Worm (Caenorhabditis elegans): ENCODE data around the gene F44F4.10.

The F44F4.10 gene

DNA sequence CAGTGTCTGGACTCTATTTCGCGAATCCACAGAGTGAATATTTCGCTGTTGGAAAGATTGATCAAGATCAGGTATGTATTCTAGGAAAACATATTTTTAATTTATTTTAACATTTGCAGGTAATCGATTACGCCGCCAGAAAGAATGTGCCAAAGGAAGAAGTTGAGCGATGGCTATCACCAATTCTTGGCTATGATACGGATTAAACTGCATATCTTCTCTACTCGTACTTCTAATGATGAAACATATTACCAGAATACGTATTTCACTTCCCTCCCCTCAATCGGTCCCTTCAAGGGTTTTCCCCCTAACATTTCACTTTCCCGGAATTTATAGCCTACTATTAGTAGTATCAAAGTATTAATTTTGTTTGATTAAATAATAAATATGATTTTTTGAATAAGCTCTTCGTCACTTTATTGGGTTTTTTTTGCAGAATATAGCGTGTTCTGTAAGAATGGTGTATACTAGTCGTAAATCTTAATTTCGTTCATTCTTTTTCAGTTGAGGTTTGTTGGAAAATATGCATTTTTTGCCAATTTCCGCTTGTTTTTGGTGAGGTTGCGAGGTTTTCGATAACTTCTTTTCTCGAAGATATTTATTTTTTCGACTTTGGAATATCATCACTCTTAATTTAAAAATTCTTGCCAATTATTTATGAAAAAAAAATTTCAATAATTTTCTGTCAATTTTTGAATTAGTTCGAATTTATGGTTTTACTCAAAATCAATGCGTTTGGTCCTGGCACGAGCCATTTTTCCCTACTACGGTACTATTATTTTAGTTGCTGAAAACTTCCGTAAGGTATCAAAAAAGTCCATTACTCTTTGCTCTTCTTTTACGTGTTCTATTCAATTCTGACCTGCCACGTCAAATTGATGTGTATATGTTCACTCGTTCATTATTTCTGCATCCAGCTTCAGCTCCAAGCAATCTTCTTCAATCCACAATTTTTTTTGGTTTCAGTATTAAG is 13.9 kb upstream of the F44F4.10 start:
- TF ChIP-seq Y116A8C.19 (tag; optimal IDR thresholded peaks at IDR 0.05; ENCODE audit: borderline replicate concordance) (no peak), hlh-4 (tag; optimal IDR thresholded peaks at IDR 0.05) (no peak), elt-3 (tag; optimal IDR thresholded peaks at IDR 0.05) (no peak), nhr-28 (tag; optimal IDR thresholded peaks at IDR 0.05) (no peak), irx-1 (tag; optimal IDR thresholded peaks at IDR 0.05) (no peak), tbx-2 (tag; optimal IDR thresholded peaks at IDR 0.05) (no peak), unc-62 (GFP tag; optimal IDR thresholded peaks at IDR 0.05) (no peak), zag-1 (tag; optimal IDR thresholded peaks at IDR 0.05) (no peak), vab-15 (tag; optimal IDR thresholded peaks at IDR 0.05) (no peak), elt-2 (tag; optimal IDR thresholded peaks at IDR 0.05) (no peak), efl-3 (GFP tag; optimal IDR thresholded peaks at IDR 0.05) (no peak), fos-1 (tag; optimal IDR thresholded peaks at IDR 0.05) (no peak), nhr-77 (tag; optimal IDR thresholded peaks at IDR 0.05) (no peak), lin-13 (GFP tag; optimal IDR thresholded peaks at IDR 0.05) (no peak), C04F5.9 (tag; optimal IDR thresholded peaks at IDR 0.05) (no peak)

DNA sequence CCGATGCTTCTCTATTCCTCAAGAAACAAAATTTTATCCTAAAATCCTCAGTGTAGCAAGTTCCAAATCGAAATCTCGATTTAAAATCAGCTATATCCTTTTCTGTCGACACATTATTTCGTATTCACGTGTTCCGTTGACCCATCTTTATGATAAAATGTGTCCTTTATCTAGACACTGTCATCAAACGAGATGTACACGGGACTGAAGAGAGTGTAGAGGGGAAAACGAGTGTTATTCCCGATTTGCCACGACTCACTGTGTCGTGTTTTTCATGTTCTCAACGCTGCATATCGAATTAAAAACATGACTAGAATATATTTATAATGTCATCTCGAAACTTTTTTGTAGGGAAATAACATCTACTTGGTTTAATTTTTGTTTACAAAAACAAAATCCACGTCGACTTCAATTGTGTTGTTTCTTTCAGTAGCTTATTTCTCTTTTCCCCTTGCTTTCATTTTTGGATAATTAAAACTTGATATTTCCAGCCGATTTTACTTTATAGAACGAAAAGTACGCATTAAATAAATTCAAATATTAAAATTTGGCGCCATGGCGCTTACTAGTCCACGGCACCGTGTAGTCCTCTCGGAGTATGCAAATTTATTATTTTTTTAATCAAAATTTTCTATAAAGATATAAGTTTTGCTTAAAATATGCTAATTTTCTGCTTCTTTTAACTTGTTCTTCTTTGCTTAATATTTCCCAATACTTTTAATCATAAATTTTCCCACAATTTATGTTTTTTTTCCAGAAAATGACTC is 8.9 kb upstream of the F44F4.10 start, which contains the start of gene metr-1:
TSS of gene metr-1 (plus strand) at position 758 of the 767 bp plus-strand sequence.
- TF ChIP-seq isw-1 (GFP tag; IDR thresholded peaks at IDR 0.05): no peak
- no peak for TF ChIP-seq snpc-4 (tag; optimal IDR thresholded peaks at IDR 0.05)
- TF ChIP-seq tlp-1 (tag; optimal IDR thresholded peaks at IDR 0.05): no peak
- no peak for TF ChIP-seq pax-3 (tag; optimal IDR thresholded peaks at IDR 0.05)
- no peak for TF ChIP-seq tbx-2 (tag; optimal IDR thresholded peaks at IDR 0.05)
- TF ChIP-seq F16B12.6 (tag; optimal IDR thresholded peaks at IDR 0.05): no peak
- peak in 1 of 6 experiments; percentile 4 for TF ChIP-seq elt-3 (tag; optimal IDR thresholded peaks at IDR 0.05)
- TF ChIP-seq lir-3 (tag; optimal IDR thresholded peaks at IDR 0.05; ENCODE audit: poor library complexity): peak; percentile 17
- no peak for TF ChIP-seq grh-1 (GFP tag; IDR thresholded peaks at IDR 0.05)
- TF ChIP-seq egl-13 (tag; optimal IDR thresholded peaks at IDR 0.05): peak; percentile 71
- no peak for TF ChIP-seq nhr-237 (tag; optimal IDR thresholded peaks at IDR 0.05)
- no peak for TF ChIP-seq nhr-76 (tag; optimal IDR thresholded peaks at IDR 0.05)
- TF ChIP-seq ceh-8 (GFP tag; optimal IDR thresholded peaks at IDR 0.05): no peak
- TF ChIP-seq unc-86 (tag; optimal IDR thresholded peaks at IDR 0.05): no peak
- TF ChIP-seq ztf-11 (tag; optimal IDR thresholded peaks at IDR 0.05): peak in 1 of 2 experiments; percentile 61
- no peak for TF ChIP-seq egl-27 (tag; optimal IDR thresholded peaks at IDR 0.05)
- TF ChIP-seq unc-62 (GFP tag; optimal IDR thresholded peaks at IDR 0.05): no peak
- TF ChIP-seq fkh-8 (tag; optimal IDR thresholded peaks at IDR 0.05): peak; percentile 9
- no peak for TF ChIP-seq C04F5.9 (tag; optimal IDR thresholded peaks at IDR 0.05)
- TF ChIP-seq dsc-1 (tag; optimal IDR thresholded peaks at IDR 0.05): no peak
- TF ChIP-seq alr-1 (tag; optimal IDR thresholded peaks at IDR 0.05; ENCODE audit: borderline replicate concordance): no peak
- peak in 1 of 2 experiments; percentile 24 for TF ChIP-seq lsy-2 (tag; optimal IDR thresholded peaks at IDR 0.05)
- no peak for TF ChIP-seq ceh-90 (tag; optimal IDR thresholded peaks at IDR 0.05)
- no peak for TF ChIP-seq nhr-90 (tag; optimal IDR thresholded peaks at IDR 0.05; ENCODE audit: poor library complexity)
- peak; percentile 31 for TF ChIP-seq nhr-20 (tag; optimal IDR thresholded peaks at IDR 0.05)
- TF ChIP-seq nhr-19 (GFP tag; conservative IDR thresholded peaks at IDR 0.05): peak; percentile 33; the same call in 1 of the 2 replicates
- TF ChIP-seq nhr-47 (tag; optimal IDR thresholded peaks at IDR 0.05): peak; percentile 60
- no peak for TF ChIP-seq mdl-1 (tag; optimal IDR thresholded peaks at IDR 0.05)
- no peak for TF ChIP-seq C16A3.4 (tag; optimal IDR thresholded peaks at IDR 0.05)
- peak; percentile 61 for TF ChIP-seq nhr-85 (tag)
- peak; percentile 71 to 72 for TF ChIP-seq lin-35 (GFP tag; optimal IDR thresholded peaks at IDR 0.05)
- peak; percentile 9 for TF ChIP-seq elt-2 (tag; optimal IDR thresholded peaks at IDR 0.05)
- peak; percentile 44 for TF ChIP-seq nhr-71 (tag; optimal IDR thresholded peaks at IDR 0.05)
- TF ChIP-seq ceh-63 (GFP tag; optimal IDR thresholded peaks at IDR 0.05): no peak
- no peak for TF ChIP-seq C34B4.2 (tag; optimal IDR thresholded peaks at IDR 0.05)
- TF ChIP-seq jun-1 (tag; optimal IDR thresholded peaks at IDR 0.05): no peak

Data from whole organism, L1 larva.